Worm (Caenorhabditis elegans) whole organism, L4/young adult: Measurements from ENCODE around the gene trpp-12.

Source experiments
- W03F9.2 ChIP-seq: fragments of 150-350 bp; optimal IDR thresholded peaks from 2 replicates; lab custom pipeline; 2014; ENCODE audit warnings: missing biosample characterization, missing genetic modification characterization
- dao-5 ChIP-seq: sonication (generic microtip); optimal IDR thresholded peaks from 2 replicates; lab custom pipeline; 2016; ENCODE audit warnings: missing genotype, missing genetic modification characterization, moderate library complexity, missing compliant biosample characterization
- him-1 ChIP-seq: sonication (generic microtip); optimal IDR thresholded peaks from 2 replicates; lab custom pipeline; 2016; ENCODE audit warnings: missing genotype, missing genetic modification reagents, missing genetic modification characterization, missing compliant biosample characterization

ce11 chrX:2454914-2455313, 45.4 kb downstream of the trpp-12 start:
- TF ChIP-seq W03F9.2, result no peak
- no peak for TF ChIP-seq him-1 (tag; lab: Kevin White, UChicago)
- no peak for TF ChIP-seq dao-5
